Fruit fly (Drosophila melanogaster) whole organism, wandering third instar larva: ENCODE results near the gene CG7650.

Experiments used
- Abd-B ChIP-seq: fragments of >200 bp; optimal IDR thresholded peaks from 2 replicates; lab custom pipeline; 2017; ENCODE audit warnings: missing biosample characterization, missing genetic modification characterization
- OdsH ChIP-seq: fragments of 200-800 bp; sonication (Bioruptor generic); optimal IDR thresholded peaks from 2 replicates; lab custom pipeline; 2016; ENCODE audit warnings: missing biosample characterization, mild to moderate bottlenecking, missing genetic modification characterization
- Rel ChIP-seq, 2 experiments: fragments of 200-800 bp; sonication (Bioruptor generic) in 1 of 2; optimal IDR thresholded peaks; 2 replicates in 1 of 2; 3 replicates in 1 of 2; lab custom pipeline; 2016 to 2019; ENCODE audit warnings: mild to moderate bottlenecking in 2 of 2, missing biosample characterization in 2 of 2, missing genetic modification characterization in 2 of 2, moderate library complexity in 1 of 2
- pan ChIP-seq: fragments of >200 bp; optimal IDR thresholded peaks from 2 replicates; lab custom pipeline; 2017
- psq ChIP-seq: fragments of 200-800 bp; sonication (Bioruptor generic); optimal IDR thresholded peaks from 3 replicates; lab custom pipeline; 2017; ENCODE audit warnings: missing biosample characterization, mild to moderate bottlenecking, missing genetic modification characterization, moderate library complexity
- sage ChIP-seq: fragments of 200-800 bp; sonication (Bioruptor generic); optimal IDR thresholded peaks from 2 replicates; lab custom pipeline; 2016; ENCODE audit warnings: missing biosample characterization, mild to moderate bottlenecking, missing genetic modification characterization
- woc ChIP-seq: sonication (Bioruptor generic); optimal IDR thresholded peaks from 2 replicates; lab custom pipeline; 2016; ENCODE audit warnings: missing biosample characterization, mild to moderate bottlenecking, missing genetic modification characterization

dm6 chr3L:15595980-15596379, 14.2 kb downstream of the CG7650 start:
- TF ChIP-seq psq (GFP tag; lab: Kevin White, UChicago) (no peak), pan (lab: Kevin White, UChicago) (no peak), OdsH (GFP tag; lab: Kevin White, UChicago) (no peak), Rel (GFP tag; optimal IDR thresholded peaks at IDR 0.05; lab: Kevin White, UChicago) (no peak), Rel (tag; optimal IDR thresholded peaks at IDR 0.05; lab: Kevin White, UChicago) (no peak), sage (GFP tag; lab: Kevin White, UChicago) (no peak), Abd-B (GFP tag; lab: Kevin White, UChicago) (no peak), woc (GFP tag; lab: Kevin White, UChicago) (no peak)
